Worm (Caenorhabditis elegans) whole organism, L3 larva: ENCODE data around the gene Y17G7B.23.

ENCODE experiments used
- R02D3.7 ChIP-seq: fragments of 150-350 bp; optimal IDR thresholded peaks from 2 replicates; lab custom pipeline; 2014; ENCODE audit warnings: missing biosample characterization, missing genetic modification characterization
- ZK546.5 ChIP-seq: sonication (generic microtip); optimal IDR thresholded peaks from 2 replicates; lab custom pipeline; 2017; ENCODE audit warnings: missing biosample characterization, missing genetic modification characterization
- aly-2 ChIP-seq: fragments of 150-350 bp; optimal IDR thresholded peaks from 2 replicates; lab custom pipeline; 2014; ENCODE audit warnings: missing biosample characterization, missing genetic modification characterization
- ama-1 ChIP-seq: fragments of 150-350 bp; optimal IDR thresholded peaks from 2 replicates; lab custom pipeline; 2018
- ceh-16 ChIP-seq: sonication (generic microtip); optimal IDR thresholded peaks from 2 replicates; lab custom pipeline; 2017; ENCODE audit warnings: missing biosample characterization, missing genetic modification characterization
- ceh-28 ChIP-seq: fragments of 150-350 bp; optimal IDR thresholded peaks from 2 replicates; lab custom pipeline; 2014; ENCODE audit warnings: missing biosample characterization, missing genetic modification reagents, missing genetic modification characterization
- ceh-82 ChIP-seq: fragments of 150-350 bp; optimal IDR thresholded peaks from 2 replicates; lab custom pipeline; 2014; ENCODE audit warnings: missing biosample characterization, missing genetic modification characterization
- ceh-9 ChIP-seq: sonication (generic microtip); optimal IDR thresholded peaks from 2 replicates; lab custom pipeline; 2018; ENCODE audit warnings: missing biosample characterization, missing genetic modification characterization
- daf-12 ChIP-seq: fragments of 150-350 bp; optimal IDR thresholded peaks from 2 replicates; lab custom pipeline; 2014; ENCODE audit warnings: missing biosample characterization, missing genetic modification reagents, missing genetic modification characterization
- egl-27 ChIP-seq: sonication (generic microtip); optimal IDR thresholded peaks from 4 replicates; lab custom pipeline; 2017; ENCODE audit warnings: missing biosample characterization, missing genetic modification reagents, missing genetic modification characterization
- egl-5 ChIP-seq: fragments of 150-350 bp; optimal IDR thresholded peaks from 2 replicates; lab custom pipeline; 2017; ENCODE audit warnings: missing biosample characterization, missing genetic modification reagents, missing genetic modification characterization, inconsistent platforms
- elt-1 ChIP-seq: fragments of 150-350 bp; optimal IDR thresholded peaks from 2 replicates; lab custom pipeline; 2014; ENCODE audit warnings: missing biosample characterization, missing genetic modification characterization
- elt-2 ChIP-seq: sonication (generic microtip); optimal IDR thresholded peaks from 2 replicates; lab custom pipeline; 2016; ENCODE audit warnings: missing genetic modification reagents, mild to moderate bottlenecking, missing genetic modification characterization, missing compliant biosample characterization
- elt-3 ChIP-seq, 3 experiments: fragments of 150-350 bp in 1 of 3; sonication (generic microtip) in 2 of 3; optimal IDR thresholded peaks; 2 replicates in 2 of 3; 4 replicates in 1 of 3; lab custom pipeline; 2014 to 2017; ENCODE audit warnings: missing biosample characterization in 3 of 3, missing genetic modification characterization in 3 of 3
- eor-1 ChIP-seq, 2 experiments: fragments of 150-350 bp; optimal IDR thresholded peaks; 2 replicates each; lab custom pipeline; 2014 to 2018; ENCODE audit warnings: missing biosample characterization in 2 of 2, missing genetic modification characterization in 2 of 2
- fkh-10 ChIP-seq: sonication (generic microtip); optimal IDR thresholded peaks from 2 replicates; lab custom pipeline; 2017; ENCODE audit warnings: missing biosample characterization, missing genetic modification reagents, missing genetic modification characterization
- fkh-2 ChIP-seq: fragments of 150-350 bp; optimal IDR thresholded peaks from 2 replicates; lab custom pipeline; 2014; ENCODE audit warnings: missing biosample characterization, missing genetic modification reagents, missing genetic modification characterization
- fos-1 ChIP-seq: fragments of 150-350 bp; optimal IDR thresholded peaks from 2 replicates; lab custom pipeline; 2014; ENCODE audit warnings: missing biosample characterization, missing genetic modification characterization
- hmg-11 ChIP-seq: sonication (generic microtip); optimal IDR thresholded peaks from 2 replicates; lab custom pipeline; 2016; ENCODE audit warnings: missing genetic modification characterization, missing compliant biosample characterization
- jun-1 ChIP-seq: fragments of 150-350 bp; optimal IDR thresholded peaks from 2 replicates; lab custom pipeline; 2014; ENCODE audit warnings: missing biosample characterization, missing genetic modification reagents, missing genetic modification characterization
- lin-15B ChIP-seq: fragments of 150-350 bp; optimal IDR thresholded peaks from 2 replicates; lab custom pipeline; 2014; ENCODE audit warnings: missing biosample characterization, missing genetic modification characterization
- lin-39 ChIP-seq: fragments of 150-350 bp; optimal IDR thresholded peaks from 2 replicates; lab custom pipeline; 2018; ENCODE audit warnings: missing biosample characterization, missing genetic modification reagents, missing genetic modification characterization
- lsy-12 ChIP-seq: sonication (generic microtip); optimal IDR thresholded peaks from 2 replicates; lab custom pipeline; 2016; ENCODE audit warnings: mild to moderate bottlenecking, missing genetic modification characterization, missing compliant biosample characterization
- mdl-1 ChIP-seq: fragments of 150-350 bp; optimal IDR thresholded peaks from 2 replicates; lab custom pipeline; 2014; ENCODE audit warnings: missing biosample characterization, missing genetic modification characterization
- mml-1 ChIP-seq: fragments of 150-350 bp; sonication (generic microtip); optimal IDR thresholded peaks from 3 replicates; lab custom pipeline; 2014; ENCODE audit warnings: missing biosample characterization, missing genetic modification characterization
- nfya-1 ChIP-seq: sonication (generic microtip); optimal IDR thresholded peaks from 2 replicates; lab custom pipeline; 2017; ENCODE audit warnings: missing genetic modification characterization, mild to moderate bottlenecking, missing compliant biosample characterization, antibody characterized with exemption, moderate library complexity; ENCODE audit not compliant: insufficient read depth
- nhr-11 ChIP-seq: fragments of 150-350 bp; optimal IDR thresholded peaks from 2 replicates; lab custom pipeline; 2014; ENCODE audit warnings: missing biosample characterization, missing genetic modification characterization
- nhr-12 ChIP-seq: fragments of 150-350 bp; optimal IDR thresholded peaks from 2 replicates; lab custom pipeline; 2014; ENCODE audit warnings: missing biosample characterization, missing genetic modification characterization
- nhr-23 ChIP-seq: fragments of 150-350 bp; optimal IDR thresholded peaks from 2 replicates; lab custom pipeline; 2014; ENCODE audit warnings: missing biosample characterization, missing genetic modification reagents, missing genetic modification characterization
- nhr-237 ChIP-seq: fragments of 150-350 bp; optimal IDR thresholded peaks from 2 replicates; lab custom pipeline; 2014; ENCODE audit warnings: missing biosample characterization, missing genetic modification characterization
- nhr-25 ChIP-seq: sonication (generic microtip); optimal IDR thresholded peaks from 2 replicates; lab custom pipeline; 2017; ENCODE audit warnings: missing biosample characterization, missing genetic modification characterization
- nhr-28 ChIP-seq: fragments of 150-350 bp; optimal IDR thresholded peaks from 2 replicates; lab custom pipeline; 2014; ENCODE audit warnings: missing biosample characterization, missing genetic modification characterization
- nhr-43 ChIP-seq: sonication (generic microtip); optimal IDR thresholded peaks from 2 replicates; lab custom pipeline; 2016; ENCODE audit warnings: mild to moderate bottlenecking, missing genetic modification characterization, missing compliant biosample characterization; ENCODE audit not compliant: poor library complexity, severe bottlenecking
- nhr-67 ChIP-seq: fragments of 150-350 bp; optimal IDR thresholded peaks from 2 replicates; lab custom pipeline; 2014; ENCODE audit warnings: missing biosample characterization, missing genetic modification characterization
- nhr-76 ChIP-seq: fragments of 150-350 bp; sonication (generic microtip); optimal IDR thresholded peaks from 5 replicates; lab custom pipeline; 2014; ENCODE audit warnings: missing biosample characterization, missing genetic modification characterization
- nhr-77 ChIP-seq: fragments of 150-350 bp; optimal IDR thresholded peaks from 2 replicates; lab custom pipeline; 2014; ENCODE audit warnings: missing biosample characterization, missing genetic modification characterization
- pha-4 ChIP-seq: fragments of 150-350 bp; optimal IDR thresholded peaks from 2 replicates; lab custom pipeline; 2014; ENCODE audit warnings: missing biosample characterization, missing genetic modification reagents, missing genetic modification characterization
- pqm-1 ChIP-seq: fragments of 150-350 bp; optimal IDR thresholded peaks from 2 replicates; lab custom pipeline; 2017; ENCODE audit warnings: missing biosample characterization, missing genetic modification characterization, inconsistent platforms
- sea-2 ChIP-seq: fragments of 150-350 bp; sonication (generic microtip); optimal IDR thresholded peaks from 4 replicates; lab custom pipeline; 2014; ENCODE audit warnings: missing biosample characterization, missing genetic modification reagents, missing genetic modification characterization
- skn-1 ChIP-seq: fragments of 150-350 bp; optimal IDR thresholded peaks from 2 replicates; lab custom pipeline; 2014; ENCODE audit warnings: missing biosample characterization, missing genetic modification characterization
- snpc-4 ChIP-seq: fragments of 150-350 bp; optimal IDR thresholded peaks from 2 replicates; lab custom pipeline; 2014; ENCODE audit warnings: missing biosample characterization, missing genetic modification characterization
- tbx-2 ChIP-seq: sonication (generic microtip); optimal IDR thresholded peaks from 2 replicates; lab custom pipeline; 2016; ENCODE audit warnings: mild to moderate bottlenecking, missing genetic modification characterization, missing compliant biosample characterization
- unc-39 ChIP-seq: sonication (generic microtip); optimal IDR thresholded peaks from 4 replicates; lab custom pipeline; 2017; ENCODE audit warnings: missing biosample characterization, missing genetic modification characterization
- unc-62 ChIP-seq: fragments of 150-350 bp; sonication (generic microtip); optimal IDR thresholded peaks from 4 replicates; lab custom pipeline; 2014; ENCODE audit warnings: missing biosample characterization, missing genetic modification reagents, missing genetic modification characterization
- zag-1 ChIP-seq: fragments of 150-350 bp; optimal IDR thresholded peaks from 2 replicates; lab custom pipeline; 2014; ENCODE audit warnings: missing biosample characterization, missing genetic modification characterization
- ztf-11 ChIP-seq: fragments of 150-350 bp; optimal IDR thresholded peaks from 2 replicates; lab custom pipeline; 2014; ENCODE audit warnings: missing biosample characterization, missing genetic modification characterization
- ztf-4 ChIP-seq: fragments of 150-350 bp; optimal IDR thresholded peaks from 2 replicates; lab custom pipeline; 2014; ENCODE audit warnings: missing biosample characterization, missing genetic modification characterization

The Y17G7B.23 gene

DNA sequence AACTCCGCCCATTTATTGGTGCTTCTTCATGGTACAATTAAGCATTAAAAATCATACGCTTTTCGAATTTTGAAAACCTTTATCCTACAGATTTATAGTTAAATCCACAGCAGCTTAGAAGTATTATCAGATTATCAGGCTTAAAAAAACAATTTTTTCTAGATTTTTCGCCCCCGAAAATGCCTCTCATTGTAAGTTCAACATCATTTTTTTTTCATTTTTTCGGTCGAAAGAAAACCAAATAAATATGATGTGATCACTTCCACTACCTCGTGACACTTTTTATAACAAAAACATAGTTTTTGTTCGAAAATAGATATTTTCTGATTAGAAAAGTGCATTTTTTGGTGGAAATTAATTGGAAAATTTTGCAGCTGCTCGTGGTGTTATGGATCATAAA is 42.1 kb downstream of the Y17G7B.23 start:
- TF ChIP-seq pha-4 (tag; lab: Kevin White, UChicago) (peak; percentile 25), ZK546.5 (tag; lab: Kevin White, UChicago) (no peak)

DNA sequence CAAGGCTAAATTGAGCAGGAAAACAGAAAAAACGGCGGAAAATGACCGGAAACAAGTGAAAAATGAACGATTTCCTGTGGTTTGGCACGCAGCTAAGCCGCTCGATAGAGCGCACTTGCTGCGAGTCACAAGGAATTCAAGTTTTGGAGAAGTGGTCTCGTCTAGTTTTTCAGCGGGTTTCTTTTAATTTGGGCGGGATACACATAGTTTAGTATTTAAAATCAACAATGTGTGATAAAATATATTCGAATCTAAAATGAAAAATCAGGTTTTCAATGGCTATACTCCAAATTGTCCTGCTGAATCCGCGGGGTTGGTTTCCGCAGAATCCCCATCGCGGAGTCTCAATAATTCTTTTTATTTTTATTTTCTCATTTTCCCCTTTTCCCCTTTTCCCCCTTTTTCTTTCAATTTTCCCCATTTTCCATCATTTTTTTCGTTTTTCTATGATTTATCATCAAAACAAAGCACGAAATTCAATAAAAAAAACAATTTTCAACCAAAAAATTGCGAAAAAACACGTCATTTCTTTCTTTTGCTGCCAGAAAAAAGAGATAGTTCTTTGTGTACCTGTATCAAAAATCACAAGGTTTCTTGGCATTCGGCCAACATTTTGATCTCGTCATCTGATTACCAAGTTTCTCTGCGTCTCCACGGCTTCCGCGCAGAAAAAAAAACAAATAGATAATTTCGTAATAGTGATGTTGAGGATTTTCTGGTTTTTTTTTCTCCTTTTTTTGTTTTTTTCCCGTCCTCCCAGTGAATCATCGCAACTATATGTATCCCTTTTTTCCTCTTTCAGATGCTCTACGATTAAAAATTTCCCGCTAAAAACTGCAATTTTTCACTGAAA is 43.3 kb downstream of the Y17G7B.23 start, which contains the start of gene ippk-1:
Gene ippk-1, plus strand, starts transcription at position 803 of the 853 bp plus-strand sequence.
- no peak for TF ChIP-seq elt-1 (tag; lab: Kevin White, UChicago)
- no peak for TF ChIP-seq fos-1 (tag; lab: Kevin White, UChicago)
- TF ChIP-seq snpc-4: no peak
- no peak for TF ChIP-seq sea-2 (GFP tag; lab: Kevin White, UChicago)
- TF ChIP-seq unc-62: no peak
- TF ChIP-seq nhr-43: peak; percentile 52
- no peak for TF ChIP-seq mdl-1 (tag; lab: Kevin White, UChicago)
- TF ChIP-seq lsy-12 (tag; lab: Kevin White, UChicago): no peak
- no peak for TF ChIP-seq egl-27
- peak; percentile 58 for TF ChIP-seq lin-39 (tag; lab: Kevin White, UChicago)
- TF ChIP-seq mml-1 (tag; lab: Kevin White, UChicago): no peak
- no peak for TF ChIP-seq zag-1 (tag; lab: Kevin White, UChicago)
- TF ChIP-seq nhr-12 (tag; lab: Kevin White, UChicago): no peak
- TF ChIP-seq tbx-2 (tag; lab: Kevin White, UChicago): peak; percentile 18
- TF ChIP-seq nhr-237 (tag; lab: Kevin White, UChicago): no peak
- TF ChIP-seq ceh-28 (tag; lab: Kevin White, UChicago): peak; percentile 16
- TF ChIP-seq elt-2 (tag; lab: Kevin White, UChicago): peak; percentile 57
- no peak for TF ChIP-seq ztf-11 (tag; lab: Kevin White, UChicago)
- peak; percentile 64 for TF ChIP-seq nfya-1 (tag; lab: Kevin White, UChicago)
- TF ChIP-seq pha-4 (tag; lab: Kevin White, UChicago): peak; percentile 57
- TF ChIP-seq nhr-77: no peak
- peak; percentile 22 for TF ChIP-seq pqm-1 (tag; lab: Kevin White, UChicago)
- no peak for TF ChIP-seq nhr-67 (tag; lab: Kevin White, UChicago)
- TF ChIP-seq egl-5 (tag; lab: Kevin White, UChicago): peak; percentile 82
- no peak for TF ChIP-seq daf-12 (tag; lab: Kevin White, UChicago)
- no peak for TF ChIP-seq ztf-4 (tag; lab: Kevin White, UChicago)
- no peak for TF ChIP-seq ceh-82 (tag; lab: Kevin White, UChicago)
- TF ChIP-seq fkh-2 (tag; lab: Kevin White, UChicago): no peak
- no peak for TF ChIP-seq elt-3 (tag; optimal IDR thresholded peaks at IDR 0.05; lab: Kevin White, UChicago)
- TF ChIP-seq ZK546.5 (tag; lab: Kevin White, UChicago): no peak
- no peak for TF ChIP-seq unc-39 (tag; lab: Kevin White, UChicago)
- no peak for TF ChIP-seq aly-2 (tag; lab: Kevin White, UChicago)
- no peak for TF ChIP-seq jun-1 (tag; lab: Kevin White, UChicago)
- peak; percentile 63 for TF ChIP-seq nhr-23 (tag; lab: Kevin White, UChicago)
- TF ChIP-seq ceh-9 (tag; lab: Kevin White, UChicago): no peak
- TF ChIP-seq ceh-16: no peak
- TF ChIP-seq hmg-11 (tag; lab: Kevin White, UChicago): peak; percentile 31
- TF ChIP-seq fkh-10 (GFP tag; lab: Kevin White, UChicago): peak; percentile 47
- TF ChIP-seq skn-1: no peak
- no peak for TF ChIP-seq nhr-76 (tag; lab: Kevin White, UChicago)
- no peak for TF ChIP-seq eor-1 (tag; optimal IDR thresholded peaks at IDR 0.05; lab: Kevin White, UChicago)
- peak; percentile 27 for TF ChIP-seq nhr-25
- TF ChIP-seq nhr-11 (tag; lab: Kevin White, UChicago): peak; percentile 12
- TF ChIP-seq lin-15B (tag; lab: Kevin White, UChicago): peak; percentile 75
- TF ChIP-seq nhr-28: no peak
- no peak for TF ChIP-seq R02D3.7
- TF ChIP-seq ama-1 (lab: Kevin White, UChicago): peak; percentile 30
